Worm (Caenorhabditis elegans) whole organism, young adult: ENCODE data around the gene ZC204.6.

Source experiments
- F23B12.7 ChIP-seq: sonication (generic microtip); optimal IDR thresholded peaks from 2 replicates; lab custom pipeline; 2017; ENCODE audit warnings: missing genetic modification characterization, mild to moderate bottlenecking, missing compliant biosample characterization, antibody characterized with exemption, moderate library complexity; ENCODE audit not compliant: insufficient read depth
- ceh-40 ChIP-seq: fragments of 200-800 bp; sonication (Bioruptor generic); IDR thresholded peaks from 2 replicates; pipeline ENCODE4 v1.3.6; 2022; ENCODE audit warnings: missing genetic modification characterization, missing compliant biosample characterization
- efl-1 ChIP-seq: fragments of 150-350 bp; optimal IDR thresholded peaks from 2 replicates; lab custom pipeline; 2014; ENCODE audit warnings: missing biosample characterization, missing genetic modification reagents, missing genetic modification characterization
- madf-3 ChIP-seq: fragments of 200-800 bp; sonication (Bioruptor generic); IDR thresholded peaks from 2 replicates; pipeline ENCODE4 v1.3.6; 2022; ENCODE audit warnings: missing genetic modification reagents, missing genetic modification characterization, missing compliant biosample characterization
- mes-4 ChIP-seq: sonication (generic microtip); optimal IDR thresholded peaks from 2 replicates; lab custom pipeline; 2016; ENCODE audit warnings: missing genotype, missing genetic modification characterization, missing compliant biosample characterization
- nhr-120 ChIP-seq: fragments of 200-800 bp; sonication (Bioruptor generic); IDR thresholded peaks from 2 replicates; pipeline ENCODE4 v1.3.6; 2022; ENCODE audit warnings: missing genetic modification characterization, missing compliant biosample characterization
- nhr-90 ChIP-seq: sonication (generic microtip); optimal IDR thresholded peaks from 2 replicates; lab custom pipeline; 2016; ENCODE audit warnings: missing genotype, mild to moderate bottlenecking, missing genetic modification characterization, missing compliant biosample characterization
- pha-4 ChIP-seq: fragments of 150-350 bp; sonication (generic microtip); optimal IDR thresholded peaks from 2 replicates; lab custom pipeline; 2014; ENCODE audit warnings: missing biosample characterization, missing genetic modification reagents, missing genetic modification characterization
- sea-2 ChIP-seq: fragments of 200-800 bp; sonication (Bioruptor generic); IDR thresholded peaks from 2 replicates; pipeline ENCODE4 v1.3.6; 2022; ENCODE audit warnings: missing genetic modification characterization, missing compliant biosample characterization
- snpc-1.1 ChIP-seq: sonication (generic microtip); optimal IDR thresholded peaks from 2 replicates; lab custom pipeline; 2017; ENCODE audit warnings: missing genetic modification characterization, mild to moderate bottlenecking, missing compliant biosample characterization, antibody characterized with exemption, moderate library complexity, missing genotype, missing genetic modification reagents; ENCODE audit not compliant: insufficient read depth
- tbp1 ChIP-seq: fragments of 200-800 bp; sonication (Bioruptor generic); optimal IDR thresholded peaks from 2 replicates; lab custom pipeline; 2018; ENCODE audit warnings: mild to moderate bottlenecking, missing genetic modification characterization, missing compliant biosample characterization
- ztf-6 ChIP-seq: fragments of 200-800 bp; sonication (Bioruptor generic); IDR thresholded peaks from 2 replicates; pipeline ENCODE4 v1.3.6; 2022; ENCODE audit warnings: missing genetic modification reagents, missing genetic modification characterization, missing compliant biosample characterization

DNA sequence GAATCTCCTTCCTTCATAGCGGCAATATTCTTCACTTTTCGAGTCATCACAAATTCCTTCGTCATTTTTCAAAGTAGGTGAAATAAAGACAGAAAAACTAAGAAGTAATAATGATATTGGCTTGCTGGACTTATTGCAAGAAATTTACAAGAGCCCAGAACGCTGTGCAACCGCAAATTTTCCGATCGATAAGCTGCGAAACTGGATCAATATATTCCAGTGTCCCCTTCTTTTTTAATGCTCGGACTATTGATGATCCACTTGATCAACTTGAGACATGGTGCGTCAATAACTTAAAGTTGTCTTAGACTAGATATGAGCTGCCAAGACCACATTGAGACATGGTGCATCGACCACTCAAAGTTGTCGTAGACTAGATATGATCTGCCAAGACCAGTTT lies 38.5 kb downstream of the ZC204.6 start, which contains the start of gene bath-33:
- no peak for TF ChIP-seq efl-1
- TF ChIP-seq ztf-6 (GFP tag; lab: Robert Waterston, UW) = no peak
- TF ChIP-seq madf-3 (GFP tag; lab: Robert Waterston, UW) = no peak
- no peak for TF ChIP-seq ceh-40 (GFP tag; lab: Robert Waterston, UW)
- no peak for TF ChIP-seq nhr-120 (GFP tag; lab: Robert Waterston, UW)
- no peak for TF ChIP-seq sea-2 (GFP tag; lab: Robert Waterston, UW)
- no peak for TF ChIP-seq F23B12.7 (tag; lab: Kevin White, UChicago)
- no peak for TF ChIP-seq snpc-1.1 (tag; lab: Kevin White, UChicago)
- TF ChIP-seq tbp1 (GFP tag; lab: Kevin White, UChicago) = no peak
- no peak for TF ChIP-seq nhr-90
- TF ChIP-seq mes-4 (tag; lab: Kevin White, UChicago) = no peak
- TF ChIP-seq pha-4 (tag; lab: Kevin White, UChicago) = no peak
